Worm (Caenorhabditis elegans) whole organism, L1 larva: Measurements from ENCODE around the gene F43H9.4.
A peak's percentile ranks its signal among the peaks of the same experiment; 100 is the strongest.

Experiments
- C34B4.2 ChIP-seq: sonication (generic microtip); optimal IDR thresholded peaks from 2 replicates; lab custom pipeline; 2017; ENCODE audit warnings: mild to moderate bottlenecking, missing genetic modification characterization, missing compliant biosample characterization
- F16B12.6 ChIP-seq: fragments of 150-350 bp; optimal IDR thresholded peaks from 2 replicates; lab custom pipeline; 2014; ENCODE audit warnings: missing biosample characterization, missing genetic modification characterization
- Y116A8C.19 ChIP-seq: sonication (generic microtip); optimal IDR thresholded peaks from 2 replicates; lab custom pipeline; 2016; ENCODE audit warnings: missing compliant biosample characterization, missing genetic modification characterization, borderline replicate concordance
- ama-1 ChIP-seq: fragments of 150-350 bp; optimal IDR thresholded peaks from 2 replicates; lab custom pipeline; 2014
- ceh-63 ChIP-seq: fragments of 200-800 bp; sonication (Bioruptor generic); optimal IDR thresholded peaks from 2 replicates; lab custom pipeline; 2018; ENCODE audit warnings: mild to moderate bottlenecking, missing genetic modification characterization, missing compliant biosample characterization
- ceh-8 ChIP-seq: fragments of 200-800 bp; sonication (Bioruptor generic); optimal IDR thresholded peaks from 2 replicates; lab custom pipeline; 2018; ENCODE audit warnings: mild to moderate bottlenecking, missing genetic modification characterization, moderate library complexity, missing compliant biosample characterization
- ceh-88 ChIP-seq: fragments of 200-800 bp; sonication (Bioruptor generic); IDR thresholded peaks from 2 replicates; pipeline ENCODE4 v1.3.6; 2022; ENCODE audit warnings: missing genetic modification characterization, missing compliant biosample characterization
- ceh-90 ChIP-seq: sonication (generic microtip); optimal IDR thresholded peaks from 2 replicates; lab custom pipeline; 2016; ENCODE audit warnings: missing genetic modification characterization, missing compliant biosample characterization
- dsc-1 ChIP-seq: sonication (generic microtip); optimal IDR thresholded peaks from 2 replicates; lab custom pipeline; 2016; ENCODE audit warnings: mild to moderate bottlenecking, missing genetic modification characterization, missing compliant biosample characterization
- efl-1 ChIP-seq, 4 experiments: fragments of 150-350 bp; optimal IDR thresholded peaks in 3 of 4; peaks in 1 of 4; 1 replicate in 1 of 4; 2 replicates in 3 of 4; lab custom pipeline; 2014; ENCODE audit warnings: missing biosample characterization in 2 of 4, missing genetic modification characterization in 2 of 4, missing genetic modification reagents in 2 of 4
- efl-3 ChIP-seq: fragments of 200-800 bp; sonication (Bioruptor generic); optimal IDR thresholded peaks from 2 replicates; lab custom pipeline; 2018; ENCODE audit warnings: mild to moderate bottlenecking, missing genetic modification characterization, missing compliant biosample characterization
- egl-13 ChIP-seq: sonication (generic microtip); optimal IDR thresholded peaks from 2 replicates; lab custom pipeline; 2016; ENCODE audit warnings: missing genotype, missing genetic modification reagents, missing genetic modification characterization, missing compliant biosample characterization
- elt-2 ChIP-seq: sonication (generic microtip); optimal IDR thresholded peaks from 2 replicates; lab custom pipeline; 2016; ENCODE audit warnings: missing genetic modification characterization, mild to moderate bottlenecking, inconsistent platforms, missing compliant biosample characterization, missing genetic modification reagents
- ets-5 ChIP-seq: fragments of 200-800 bp; sonication (Bioruptor generic); IDR thresholded peaks from 2 replicates; pipeline ENCODE4 v1.3.6; 2022; ENCODE audit warnings: missing genetic modification characterization, missing compliant biosample characterization
- fkh-10 ChIP-seq: sonication (generic microtip); optimal IDR thresholded peaks from 2 replicates; lab custom pipeline; 2017; ENCODE audit warnings: missing biosample characterization, missing genetic modification reagents, missing genetic modification characterization
- fkh-8 ChIP-seq: sonication (generic microtip); optimal IDR thresholded peaks from 2 replicates; lab custom pipeline; 2016; ENCODE audit warnings: mild to moderate bottlenecking, missing genetic modification characterization, missing compliant biosample characterization
- grh-1 ChIP-seq: fragments of 200-800 bp; sonication (Bioruptor generic); IDR thresholded peaks from 2 replicates; pipeline ENCODE4 v1.3.6; 2022; ENCODE audit warnings: missing genetic modification reagents, missing genetic modification characterization, missing compliant biosample characterization
- hlh-17 ChIP-seq: fragments of 200-800 bp; sonication (Bioruptor generic); optimal IDR thresholded peaks from 2 replicates; lab custom pipeline; 2018; ENCODE audit warnings: missing genetic modification characterization, mild to moderate bottlenecking, missing compliant biosample characterization, moderate library complexity, borderline replicate concordance
- hpl-2 ChIP-seq: fragments of 150-350 bp; optimal IDR thresholded peaks from 2 replicates; lab custom pipeline; 2014; ENCODE audit warnings: missing biosample characterization, missing genetic modification reagents, missing genetic modification characterization
- irx-1 ChIP-seq: sonication (generic microtip); optimal IDR thresholded peaks from 2 replicates; lab custom pipeline; 2016; ENCODE audit warnings: missing genetic modification characterization, missing compliant biosample characterization
- lin-14 ChIP-seq: fragments of 200-800 bp; sonication (Bioruptor generic); optimal IDR thresholded peaks from 2 replicates; lab custom pipeline; 2018; ENCODE audit warnings: mild to moderate bottlenecking, missing genetic modification characterization, moderate library complexity, missing compliant biosample characterization
- lin-35 ChIP-seq, 2 experiments: fragments of 150-350 bp; optimal IDR thresholded peaks; 2 replicates each; lab custom pipeline; 2014; ENCODE audit warnings: missing biosample characterization in 2 of 2, missing genetic modification characterization in 2 of 2, missing genetic modification reagents in 2 of 2
- lin-39 ChIP-seq: fragments of 150-350 bp; optimal IDR thresholded peaks from 2 replicates; lab custom pipeline; 2014; ENCODE audit warnings: missing biosample characterization, missing genetic modification reagents, missing genetic modification characterization
- lir-3 ChIP-seq: sonication (generic microtip); optimal IDR thresholded peaks from 2 replicates; lab custom pipeline; 2016; ENCODE audit warnings: mild to moderate bottlenecking, missing genetic modification characterization, moderate library complexity, missing compliant biosample characterization; ENCODE audit not compliant: poor library complexity
- lsy-2 ChIP-seq, 2 experiments: fragments of 150-350 bp; optimal IDR thresholded peaks; 2 replicates each; lab custom pipeline; 2014; ENCODE audit warnings: missing biosample characterization in 2 of 2, missing genetic modification characterization in 2 of 2
- mab-9 ChIP-seq: fragments of 200-800 bp; sonication (Bioruptor generic); IDR thresholded peaks from 2 replicates; pipeline ENCODE4 v1.3.6; 2022; ENCODE audit warnings: missing genetic modification reagents, missing genetic modification characterization, missing compliant biosample characterization
- nhr-11 ChIP-seq: fragments of 150-350 bp; optimal IDR thresholded peaks from 2 replicates; lab custom pipeline; 2014; ENCODE audit warnings: missing biosample characterization, missing genetic modification characterization
- nhr-20 ChIP-seq: sonication (generic microtip); optimal IDR thresholded peaks from 2 replicates; lab custom pipeline; 2016; ENCODE audit warnings: mild to moderate bottlenecking, missing genetic modification characterization, missing compliant biosample characterization
- nhr-237 ChIP-seq: fragments of 150-350 bp; optimal IDR thresholded peaks from 2 replicates; lab custom pipeline; 2014; ENCODE audit warnings: missing biosample characterization, missing genetic modification characterization
- nhr-28 ChIP-seq: fragments of 150-350 bp; optimal IDR thresholded peaks from 2 replicates; lab custom pipeline; 2014; ENCODE audit warnings: missing biosample characterization, missing genetic modification characterization
- nhr-47 ChIP-seq: sonication (generic microtip); optimal IDR thresholded peaks from 2 replicates; lab custom pipeline; 2016; ENCODE audit warnings: mild to moderate bottlenecking, missing genetic modification characterization, moderate library complexity, missing compliant biosample characterization
- nhr-84 ChIP-seq: sonication (generic microtip); optimal IDR thresholded peaks from 2 replicates; lab custom pipeline; 2017; ENCODE audit warnings: missing biosample characterization, missing genetic modification characterization
- nhr-90 ChIP-seq: sonication (generic microtip); optimal IDR thresholded peaks from 2 replicates; lab custom pipeline; 2016; ENCODE audit warnings: mild to moderate bottlenecking, missing genetic modification characterization, missing compliant biosample characterization; ENCODE audit not compliant: poor library complexity
- pag-3 ChIP-seq: sonication (generic microtip); optimal IDR thresholded peaks from 2 replicates; lab custom pipeline; 2017; ENCODE audit warnings: missing genetic modification characterization, mild to moderate bottlenecking, missing compliant biosample characterization, antibody characterized with exemption, borderline replicate concordance; ENCODE audit not compliant: insufficient read depth
- pax-3 ChIP-seq: fragments of 200-800 bp; sonication (Bioruptor generic); optimal IDR thresholded peaks from 2 replicates; lab custom pipeline; 2018; ENCODE audit warnings: mild to moderate bottlenecking, missing genetic modification characterization, moderate library complexity, missing compliant biosample characterization
- pqm-1 ChIP-seq: sonication (generic microtip); optimal IDR thresholded peaks from 3 replicates; lab custom pipeline; 2017; ENCODE audit warnings: missing biosample characterization, missing genetic modification characterization
- rnt-1 ChIP-seq: sonication (generic microtip); optimal IDR thresholded peaks from 2 replicates; lab custom pipeline; 2016; ENCODE audit warnings: mild to moderate bottlenecking, missing genetic modification characterization, moderate library complexity, missing compliant biosample characterization
- skn-1 ChIP-seq: fragments of 150-350 bp; optimal IDR thresholded peaks from 2 replicates; lab custom pipeline; 2014; ENCODE audit warnings: missing biosample characterization, missing genetic modification characterization
- sox-4 ChIP-seq: sonication (generic microtip); optimal IDR thresholded peaks from 2 replicates; lab custom pipeline; 2016; ENCODE audit warnings: missing genetic modification characterization, missing compliant biosample characterization
- sptf-1 ChIP-seq: fragments of 150-350 bp; optimal IDR thresholded peaks from 2 replicates; lab custom pipeline; 2014; ENCODE audit warnings: missing biosample characterization, missing genetic modification characterization
- swsn-7 ChIP-seq: sonication (generic microtip); optimal IDR thresholded peaks from 2 replicates; lab custom pipeline; 2016; ENCODE audit warnings: missing genetic modification characterization, missing compliant biosample characterization
- tlp-1 ChIP-seq: fragments of 150-350 bp; optimal IDR thresholded peaks from 2 replicates; lab custom pipeline; 2014; ENCODE audit warnings: missing biosample characterization, missing genetic modification characterization
- unc-130 ChIP-seq: fragments of 150-350 bp; optimal IDR thresholded peaks from 2 replicates; lab custom pipeline; 2017; ENCODE audit warnings: missing biosample characterization, missing genetic modification characterization, inconsistent platforms
- unc-30 ChIP-seq: sonication (generic microtip); optimal IDR thresholded peaks from 2 replicates; lab custom pipeline; 2017; ENCODE audit warnings: missing biosample characterization, missing genetic modification characterization
- ztf-4 ChIP-seq: fragments of 150-350 bp; optimal IDR thresholded peaks from 2 replicates; lab custom pipeline; 2014; ENCODE audit warnings: missing biosample characterization, missing genetic modification characterization

The F43H9.4 gene

ce11 chrV:8027429-8028142 lies 1.1 kb downstream of the F43H9.4 start (continued):
- no peak for TF ChIP-seq lin-39
- no peak for TF ChIP-seq nhr-84 (tag; lab: Kevin White, UChicago)
- TF ChIP-seq ceh-63 (GFP tag; lab: Kevin White, UChicago): no peak
- TF ChIP-seq nhr-11 (tag; lab: Kevin White, UChicago): no peak
- no peak for TF ChIP-seq hlh-17 (GFP tag; lab: Kevin White, UChicago)
- TF ChIP-seq egl-13: no peak
- no peak for TF ChIP-seq nhr-28 (tag; lab: Kevin White, UChicago)
- no peak for TF ChIP-seq unc-30 (tag; lab: Kevin White, UChicago)
- no peak for TF ChIP-seq nhr-47 (tag; lab: Kevin White, UChicago)
- TF ChIP-seq ceh-88 (GFP tag; lab: Robert Waterston, UW): no peak
- TF ChIP-seq sptf-1: no peak
- no peak for TF ChIP-seq ztf-4 (tag; lab: Kevin White, UChicago)
- no peak for TF ChIP-seq irx-1 (tag; lab: Kevin White, UChicago)
- peak; percentile 62 for TF ChIP-seq lin-14

- TF ChIP-seq lsy-2 (tag; optimal IDR thresholded peaks at IDR 0.05; lab: Kevin White, UChicago) (peak in 1 of 2 experiments; percentile 7), F16B12.6 (tag; lab: Kevin White, UChicago) (no peak)
- TF ChIP-seq, all 84 proteins: peak for 1
These were observed 2.4 kb downstream of the F43H9.4 start, which contains the start of gene oma-2 for ce11 chrV:8028825-8029489. oma-2 (plus strand) TSS chrV:8029439.

ce11 chrV:8031121-8031520 lies 4.6 kb downstream of the F43H9.4 start, which contains the start of gene vars-1:
vars-1 (plus strand) TSS chrV:8031411.
- TF ChIP-seq nhr-11 (tag; lab: Kevin White, UChicago): no peak
- TF ChIP-seq unc-130: peak; percentile 63
- TF ChIP-seq ceh-90 (tag; lab: Kevin White, UChicago): no peak
- TF ChIP-seq nhr-84 (tag; lab: Kevin White, UChicago): no peak
- peak; percentile 10 for TF ChIP-seq elt-2 (tag; lab: Kevin White, UChicago)
- TF ChIP-seq nhr-28 (tag; lab: Kevin White, UChicago): no peak
- peak; percentile 97 to 99 for TF ChIP-seq efl-1 (optimal IDR thresholded peaks at IDR 0.05; lab: Kevin White, UChicago)
- TF ChIP-seq efl-1 (GFP tag; optimal IDR thresholded peaks at IDR 0.05 in 1 of 2; lab: Kevin White, UChicago): peak; percentile 97 to 100
- no peak for TF ChIP-seq ceh-88 (GFP tag; lab: Robert Waterston, UW)
- TF ChIP-seq ztf-4 (tag; lab: Kevin White, UChicago): no peak
- no peak for TF ChIP-seq mab-9
- peak; percentile 71 for TF ChIP-seq nhr-20
- no peak for TF ChIP-seq ets-5 (GFP tag; lab: Robert Waterston, UW)
- no peak for TF ChIP-seq ama-1 (lab: Kevin White, UChicago)
- TF ChIP-seq tlp-1 (tag; lab: Kevin White, UChicago): no peak
- no peak for TF ChIP-seq Y116A8C.19
- TF ChIP-seq sox-4: no peak
- no peak for TF ChIP-seq hpl-2 (GFP tag; lab: Kevin White, UChicago)
- peak; percentile 61 for TF ChIP-seq nhr-90 (tag; lab: Kevin White, UChicago)
- peak; percentile 57 for TF ChIP-seq skn-1
- TF ChIP-seq nhr-47 (tag; lab: Kevin White, UChicago): peak; percentile 70
- no peak for TF ChIP-seq fkh-10 (GFP tag; lab: Kevin White, UChicago)
- TF ChIP-seq F16B12.6 (tag; lab: Kevin White, UChicago): peak; percentile 52
- no peak for TF ChIP-seq C34B4.2
- TF ChIP-seq fkh-8: no peak
- TF ChIP-seq nhr-237: no peak
- TF ChIP-seq lin-35 (GFP tag; optimal IDR thresholded peaks at IDR 0.05; lab: Kevin White, UChicago): peak; percentile 96 to 98
- TF ChIP-seq swsn-7 (tag; lab: Kevin White, UChicago): peak; percentile 53
- TF ChIP-seq pag-3 (tag; lab: Kevin White, UChicago): no peak
- no peak for TF ChIP-seq pqm-1
- TF ChIP-seq grh-1 (GFP tag; lab: Robert Waterston, UW): no peak
- no peak for TF ChIP-seq pax-3 (tag; lab: Kevin White, UChicago)
- no peak for TF ChIP-seq ceh-8 (GFP tag; lab: Kevin White, UChicago)
- peak; percentile 70 for TF ChIP-seq rnt-1 (tag; lab: Kevin White, UChicago)
- no peak for TF ChIP-seq lir-3
- peak; percentile 51 for TF ChIP-seq dsc-1 (tag; lab: Kevin White, UChicago)
- no peak for TF ChIP-seq efl-3 (GFP tag; lab: Kevin White, UChicago)
